Worm (Caenorhabditis elegans) whole organism, young adult: ENCODE results near the gene atp-5.

ENCODE experiments used
- F57A8.1 ChIP-seq: fragments of 200-800 bp; sonication (Bioruptor generic); optimal IDR thresholded peaks from 2 replicates; lab custom pipeline; 2018; ENCODE audit warnings: mild to moderate bottlenecking, missing genetic modification characterization, moderate library complexity, missing compliant biosample characterization
- F57C9.4 ChIP-seq: sonication (generic microtip); optimal IDR thresholded peaks from 2 replicates; lab custom pipeline; 2017; ENCODE audit warnings: mild to moderate bottlenecking, missing genetic modification characterization, missing compliant biosample characterization
- T07F8.4 ChIP-seq: sonication (generic microtip); optimal IDR thresholded peaks from 2 replicates; lab custom pipeline; 2016; ENCODE audit warnings: mild to moderate bottlenecking, missing genetic modification characterization, moderate library complexity, missing compliant biosample characterization
- T26A5.8 ChIP-seq: sonication (generic microtip); optimal IDR thresholded peaks from 2 replicates; lab custom pipeline; 2016; ENCODE audit warnings: missing genetic modification characterization, missing compliant biosample characterization
- Y56A3A.18 ChIP-seq: fragments of 200-800 bp; sonication (Bioruptor generic); IDR thresholded peaks from 2 replicates; pipeline ENCODE4 v1.3.6; 2022; ENCODE audit warnings: missing genetic modification reagents, missing genetic modification characterization, missing compliant biosample characterization
- akir-1 ChIP-seq: fragments of 200-800 bp; sonication (Bioruptor generic); optimal IDR thresholded peaks from 2 replicates; lab custom pipeline; 2018; ENCODE audit warnings: mild to moderate bottlenecking, missing genetic modification characterization, moderate library complexity, missing compliant biosample characterization
- ama-1 ChIP-seq, 3 experiments: fragments of 150-350 bp in 1 of 3; sonication (generic microtip) in 2 of 3; optimal IDR thresholded peaks; 2 replicates each; lab custom pipeline; 2014 to 2018; ENCODE audit warnings: missing biosample characterization in 2 of 3, missing genetic modification characterization in 2 of 3, missing genetic modification reagents in 2 of 3
- aptf-2 ChIP-seq: fragments of 200-800 bp; sonication (Bioruptor generic); conservative IDR thresholded peaks from 2 replicates; pipeline ENCODE4 v1.3.6; 2022; ENCODE audit warnings: missing genetic modification reagents, missing genetic modification characterization, missing compliant biosample characterization
- athp-1 ChIP-seq: sonication (generic microtip); optimal IDR thresholded peaks from 2 replicates; lab custom pipeline; 2017; ENCODE audit warnings: mild to moderate bottlenecking, missing genetic modification characterization, missing compliant biosample characterization
- attf-5 ChIP-seq: fragments of 200-800 bp; sonication (Bioruptor generic); optimal IDR thresholded peaks from 2 replicates; lab custom pipeline; 2018; ENCODE audit warnings: mild to moderate bottlenecking, missing genetic modification characterization, missing compliant biosample characterization
- attf-6 ChIP-seq: fragments of 200-800 bp; sonication (Bioruptor generic); IDR thresholded peaks from 2 replicates; pipeline ENCODE4 v1.3.6; 2022; ENCODE audit warnings: missing genetic modification reagents, missing genetic modification characterization, missing compliant biosample characterization
- bed-1 ChIP-seq: fragments of 200-800 bp; sonication (Bioruptor generic); IDR thresholded peaks from 2 replicates; pipeline ENCODE4 v1.3.6; 2022; ENCODE audit warnings: missing genetic modification reagents, missing genetic modification characterization, missing compliant biosample characterization
- bed-2 ChIP-seq: fragments of 200-800 bp; sonication (Bioruptor generic); IDR thresholded peaks from 2 replicates; pipeline ENCODE4 v1.3.6; 2022; ENCODE audit warnings: missing genetic modification reagents, missing genetic modification characterization, missing compliant biosample characterization
- ceh-40 ChIP-seq: fragments of 200-800 bp; sonication (Bioruptor generic); IDR thresholded peaks from 2 replicates; pipeline ENCODE4 v1.3.6; 2022; ENCODE audit warnings: missing genetic modification characterization, missing compliant biosample characterization
- dpff-1 ChIP-seq: sonication (generic microtip); optimal IDR thresholded peaks from 2 replicates; lab custom pipeline; 2017; ENCODE audit warnings: mild to moderate bottlenecking, missing genetic modification characterization, missing compliant biosample characterization
- ets-4 ChIP-seq: fragments of 200-800 bp; sonication (Bioruptor generic); optimal IDR thresholded peaks from 2 replicates; lab custom pipeline; 2018; ENCODE audit warnings: mild to moderate bottlenecking, missing genetic modification characterization, missing compliant biosample characterization
- fkh-3 ChIP-seq: sonication (generic microtip); optimal IDR thresholded peaks from 2 replicates; lab custom pipeline; 2016; ENCODE audit warnings: mild to moderate bottlenecking, missing genetic modification characterization, missing compliant biosample characterization
- gei-17 ChIP-seq: fragments of 200-800 bp; sonication (Bioruptor generic); optimal IDR thresholded peaks from 2 replicates; lab custom pipeline; 2018; ENCODE audit warnings: mild to moderate bottlenecking, missing genetic modification characterization, missing compliant biosample characterization
- hlh-12 ChIP-seq: sonication (generic microtip); optimal IDR thresholded peaks from 2 replicates; lab custom pipeline; 2016; ENCODE audit warnings: missing genetic modification characterization, missing compliant biosample characterization
- hmg-1.2 ChIP-seq: fragments of 200-800 bp; sonication (Bioruptor generic); IDR thresholded peaks from 2 replicates; pipeline ENCODE4 v1.3.6; 2022; ENCODE audit warnings: missing genetic modification reagents, missing genetic modification characterization, missing compliant biosample characterization
- let-607 ChIP-seq, 2 experiments: fragments of 200-800 bp in 1 of 2; sonication (Bioruptor generic) in 1 of 2; sonication (generic microtip) in 1 of 2; optimal IDR thresholded peaks; 2 replicates each; lab custom pipeline; 2016 to 2018; ENCODE audit warnings: mild to moderate bottlenecking in 2 of 2, missing compliant biosample characterization in 2 of 2, missing genetic modification characterization in 2 of 2, moderate library complexity in 2 of 2, missing genotype in 1 of 2
- lin-40 ChIP-seq: sonication (generic microtip); optimal IDR thresholded peaks from 2 replicates; lab custom pipeline; 2016; ENCODE audit warnings: missing genetic modification characterization, mild to moderate bottlenecking, missing compliant biosample characterization, missing genotype, missing genetic modification reagents
- lsl-1 ChIP-seq: fragments of 200-800 bp; sonication (Bioruptor generic); optimal IDR thresholded peaks from 2 replicates; lab custom pipeline; 2018; ENCODE audit warnings: mild to moderate bottlenecking, missing genetic modification characterization, moderate library complexity, missing compliant biosample characterization
- madf-8 ChIP-seq: fragments of 200-800 bp; sonication (Bioruptor generic); conservative IDR thresholded peaks from 2 replicates; pipeline ENCODE4 v1.3.6; 2022; ENCODE audit warnings: missing genetic modification reagents, missing genetic modification characterization, missing compliant biosample characterization
- mcd-1 ChIP-seq: fragments of 200-800 bp; sonication (Bioruptor generic); IDR thresholded peaks from 2 replicates; pipeline ENCODE4 v1.3.6; 2022; ENCODE audit warnings: missing genetic modification reagents, missing genetic modification characterization, missing compliant biosample characterization
- nfya-1 ChIP-seq: sonication (generic microtip); optimal IDR thresholded peaks from 2 replicates; lab custom pipeline; 2017; ENCODE audit warnings: antibody characterized with exemption, missing compliant biosample characterization, missing genetic modification characterization, borderline replicate concordance; ENCODE audit not compliant: insufficient read depth
- nfyb-1 ChIP-seq: fragments of 200-800 bp; sonication (Bioruptor generic); IDR thresholded peaks from 2 replicates; pipeline ENCODE4 v1.3.6; 2022; ENCODE audit warnings: missing genetic modification reagents, missing genetic modification characterization, missing compliant biosample characterization
- repo-1 ChIP-seq: sonication (generic microtip); optimal IDR thresholded peaks from 2 replicates; lab custom pipeline; 2017; ENCODE audit warnings: mild to moderate bottlenecking, missing genetic modification characterization, missing compliant biosample characterization
- rpc-1 ChIP-seq, 2 experiments: fragments of 150-350 bp in 1 of 2; sonication (generic microtip) in 1 of 2; optimal IDR thresholded peaks; 2 replicates each; lab custom pipeline; 2014 to 2018; ENCODE audit warnings: missing biosample characterization in 1 of 2, missing genetic modification characterization in 1 of 2, missing genetic modification reagents in 1 of 2, missing genotype in 1 of 2
- snpc-1.3 ChIP-seq: sonication (generic microtip); optimal IDR thresholded peaks from 2 replicates; lab custom pipeline; 2017; ENCODE audit warnings: missing genetic modification characterization, mild to moderate bottlenecking, missing compliant biosample characterization, antibody characterized with exemption, moderate library complexity, missing genotype, missing genetic modification reagents; ENCODE audit not compliant: insufficient read depth
- snpc-3.4 ChIP-seq: sonication (generic microtip); optimal IDR thresholded peaks from 2 replicates; lab custom pipeline; 2017; ENCODE audit warnings: missing genetic modification characterization, mild to moderate bottlenecking, missing compliant biosample characterization, antibody characterized with exemption, moderate library complexity, missing genotype, missing genetic modification reagents
- tbp1 ChIP-seq: fragments of 200-800 bp; sonication (Bioruptor generic); optimal IDR thresholded peaks from 2 replicates; lab custom pipeline; 2018; ENCODE audit warnings: mild to moderate bottlenecking, missing genetic modification characterization, missing compliant biosample characterization
- ztf-25 ChIP-seq: fragments of 200-800 bp; sonication (Bioruptor generic); IDR thresholded peaks from 2 replicates; pipeline ENCODE4 v1.3.6; 2022; ENCODE audit warnings: missing genetic modification reagents, missing genetic modification characterization, missing compliant biosample characterization
- ztf-26 ChIP-seq: sonication (generic microtip); optimal IDR thresholded peaks from 2 replicates; lab custom pipeline; 2017; ENCODE audit warnings: missing genetic modification characterization, missing compliant biosample characterization

Gene atp-5

DNA sequence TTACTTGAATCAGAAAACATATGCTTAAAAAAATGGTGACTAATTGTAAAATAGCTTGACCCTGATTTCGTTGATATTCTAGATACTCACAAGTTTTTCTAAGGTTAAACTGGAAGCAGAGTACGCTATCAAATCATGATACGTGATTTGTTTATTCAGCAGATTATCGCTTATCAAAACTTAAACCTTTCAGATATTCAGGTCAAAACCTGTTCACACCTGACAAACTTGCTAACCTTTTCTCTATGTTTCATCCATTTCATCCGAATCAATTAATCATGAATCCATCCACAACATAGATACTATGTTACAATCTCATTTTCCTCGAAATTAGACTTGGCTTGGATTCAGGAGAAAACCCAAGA is 24.1 kb upstream of the atp-5 start:
- TF ChIP-seq lin-40 (tag; lab: Kevin White, UChicago) (no peak), ama-1 (optimal IDR thresholded peaks at IDR 0.05; lab: Kevin White, UChicago) (peak; percentile 67), ama-1 (GFP tag; optimal IDR thresholded peaks at IDR 0.05; lab: Kevin White, UChicago) (no peak), nfyb-1 (GFP tag; lab: Robert Waterston, UW) (0 out of 2 replicates have a peak, but pooled peaks have one; percentile 30), bed-1 (GFP tag; lab: Robert Waterston, UW) (no peak), ztf-26 (tag; lab: Kevin White, UChicago) (peak; percentile 53)
- TF ChIP-seq, all 124 proteins: peak for 3

- TF ChIP-seq tbp1 (GFP tag; lab: Kevin White, UChicago) = no peak
- TF ChIP-seq attf-5 = no peak
- TF ChIP-seq ama-1 (optimal IDR thresholded peaks at IDR 0.05; lab: Kevin White, UChicago) = peak; percentile 71
- no peak for TF ChIP-seq ama-1 (GFP tag; optimal IDR thresholded peaks at IDR 0.05; lab: Kevin White, UChicago)
- no peak for TF ChIP-seq Y56A3A.18 (GFP tag; lab: Robert Waterston, UW)
- TF ChIP-seq hmg-1.2 (GFP tag; lab: Robert Waterston, UW) = no peak
- no peak for TF ChIP-seq F57A8.1 (GFP tag; lab: Kevin White, UChicago)
- no peak for TF ChIP-seq fkh-3 (tag; lab: Kevin White, UChicago)
- TF ChIP-seq nfya-1 (tag; lab: Kevin White, UChicago) = no peak
- TF ChIP-seq T26A5.8 = no peak
- TF ChIP-seq hlh-12 (tag; lab: Kevin White, UChicago) = no peak
- TF ChIP-seq mcd-1 (GFP tag; lab: Robert Waterston, UW) = peak; percentile 34; the same call in 1 of the 2 replicates
- TF ChIP-seq F57C9.4 = no peak
- TF ChIP-seq rpc-1 (optimal IDR thresholded peaks at IDR 0.05; lab: Kevin White, UChicago) = no peak
- no peak for TF ChIP-seq rpc-1 (tag; optimal IDR thresholded peaks at IDR 0.05; lab: Kevin White, UChicago)
- TF ChIP-seq aptf-2 = no peak
- TF ChIP-seq repo-1 (tag; lab: Kevin White, UChicago) = peak; percentile 17
- no peak for TF ChIP-seq ceh-40 (GFP tag; lab: Robert Waterston, UW)
- TF ChIP-seq ztf-25 (GFP tag; lab: Robert Waterston, UW) = no peak
These were observed 23.5 kb upstream of the atp-5 start, which contains the start of the genes T19C4.24 and nlp-33 for ce11 chrV:11146958-11147779. T19C4.24 (minus strand) TSS chrV:11147008. nlp-33 (plus strand) TSS chrV:11147346.

DNA sequence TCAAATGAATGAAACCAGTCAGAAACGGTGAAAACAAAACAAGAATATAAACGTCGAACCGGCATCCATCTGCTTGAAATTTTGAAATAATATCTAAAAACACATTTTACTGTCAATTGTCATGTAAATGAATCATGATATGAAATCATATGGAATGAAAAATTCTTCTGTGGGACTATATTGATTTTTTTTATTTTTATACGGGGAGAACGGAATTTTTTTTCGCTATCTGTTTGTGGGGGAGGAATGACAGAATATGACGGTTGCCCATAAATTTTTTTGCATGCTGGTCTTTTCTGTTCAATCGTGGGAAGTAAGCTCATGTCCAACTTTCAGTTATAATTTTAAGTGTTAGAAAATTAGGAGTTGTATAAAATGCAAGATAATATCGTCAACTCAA is 21.0 kb upstream of the atp-5 start, which contains the start of gene C06H2.7:
Gene C06H2.7, minus strand, starts transcription at position 101 of the 400 bp plus-strand sequence.
- TF ChIP-seq dpff-1 (tag; lab: Kevin White, UChicago) (no peak), T07F8.4 (tag; lab: Kevin White, UChicago) (no peak), lsl-1 (GFP tag; lab: Kevin White, UChicago) (no peak), madf-8 (GFP tag; lab: Robert Waterston, UW) (no peak), ztf-25 (GFP tag; lab: Robert Waterston, UW) (no peak), attf-6 (GFP tag; lab: Robert Waterston, UW) (no peak), ets-4 (GFP tag; lab: Kevin White, UChicago) (no peak), athp-1 (tag; lab: Kevin White, UChicago) (no peak), snpc-3.4 (tag; lab: Kevin White, UChicago) (no peak), gei-17 (GFP tag; lab: Kevin White, UChicago) (no peak), let-607 (tag; optimal IDR thresholded peaks at IDR 0.05; lab: Kevin White, UChicago) (no peak), akir-1 (GFP tag; lab: Kevin White, UChicago) (no peak), snpc-1.3 (tag; lab: Kevin White, UChicago) (no peak), bed-2 (GFP tag; lab: Robert Waterston, UW) (no peak), hlh-12 (tag; lab: Kevin White, UChicago) (no peak)
